Worm (Caenorhabditis elegans) whole organism, midembryonic: ENCODE measurements around the gene nhr-34.

Experiments used
- klf-2 ChIP-seq: fragments of 200-800 bp; sonication (Bioruptor generic); conservative IDR thresholded peaks from 2 replicates; pipeline ENCODE4 v1.3.6; 2022; ENCODE audit warnings: missing genetic modification reagents, missing genetic modification characterization, missing compliant biosample characterization
- ref-1 ChIP-seq: fragments of 200-800 bp; sonication (Bioruptor generic); conservative IDR thresholded peaks from 2 replicates; pipeline ENCODE4 v1.3.6; 2022; ENCODE audit warnings: missing genetic modification reagents, missing genetic modification characterization, missing compliant biosample characterization
- tab-1 ChIP-seq: fragments of 200-800 bp; sonication (Bioruptor generic); IDR thresholded peaks from 2 replicates; pipeline ENCODE4 v1.3.6; 2022; ENCODE audit warnings: missing genetic modification characterization, missing compliant biosample characterization

ce11 chrIV:9672434-9672833 lies 3.0 kb downstream of the nhr-34 start:
- TF ChIP-seq klf-2 (no peak), tab-1 (GFP tag; lab: Robert Waterston, UW) (no peak), ref-1 (GFP tag; lab: Robert Waterston, UW) (no peak)
